Worm (Caenorhabditis elegans) whole organism, dauer: Measurements from ENCODE around the gene znf-207.

Experiments
- unc-62 ChIP-seq: sonication (generic microtip); optimal IDR thresholded peaks from 2 replicates; lab custom pipeline; 2017; ENCODE audit warnings: missing biosample characterization, missing genetic modification reagents, missing genetic modification characterization

znf-207 gene

ce11 chrIV:11340735-11341443, 30.1 kb downstream of the znf-207 start:
- no peak for TF ChIP-seq unc-62 (GFP tag; lab: Kevin White, UChicago)

ce11 chrIV:11344288-11344687, 33.5 kb downstream of the znf-207 start:
- TF ChIP-seq unc-62 (GFP tag; lab: Kevin White, UChicago) = no peak

- TF ChIP-seq unc-62 (GFP tag; lab: Kevin White, UChicago) = no peak
Observed at ce11 chrIV:11347275-11347674, 36.5 kb downstream of the znf-207 start.

- no peak for TF ChIP-seq unc-62 (GFP tag; lab: Kevin White, UChicago)
Observed at ce11 chrIV:11348822-11349221, 38.0 kb downstream of the znf-207 start.

- no peak for TF ChIP-seq unc-62 (GFP tag; lab: Kevin White, UChicago)
Observed at ce11 chrIV:11349747-11350146, 39.0 kb downstream of the znf-207 start.

ce11 chrIV:11350809-11351208, 40.0 kb downstream of the znf-207 start:
- TF ChIP-seq unc-62 (GFP tag; lab: Kevin White, UChicago) = no peak

ce11 chrIV:11351563-11351962, 40.8 kb downstream of the znf-207 start:
- TF ChIP-seq unc-62 (GFP tag; lab: Kevin White, UChicago) = no peak

- no peak for TF ChIP-seq unc-62 (GFP tag; lab: Kevin White, UChicago)
Observed at ce11 chrIV:11352768-11353167, 42.0 kb downstream of the znf-207 start.

ce11 chrIV:11353946-11354458, 43.2 kb downstream of the znf-207 start, which contains the start of gene T01G1.2:
T01G1.2 (plus strand) TSS chrIV:11354408.
- TF ChIP-seq unc-62 (GFP tag; lab: Kevin White, UChicago) = no peak

ce11 chrIV:11359769-11360168, 49.0 kb downstream of the znf-207 start, which contains the start of gene klp-12:
klp-12 (minus strand) TSS chrIV:11359869.
- no peak for TF ChIP-seq unc-62 (GFP tag; lab: Kevin White, UChicago)

- TF ChIP-seq unc-62 (GFP tag; lab: Kevin White, UChicago) = no peak
Observed at ce11 chrIV:11361409-11361808, 50.6 kb downstream of the znf-207 start, which contains the start of gene T01G1.4. T01G1.4 (minus strand) TSS chrIV:11361509.
